Worm (Caenorhabditis elegans) whole organism, L2 larva: ENCODE measurements around the gene ets-9.

Experiments used
- ceh-16 ChIP-seq: fragments of 150-350 bp; optimal IDR thresholded peaks from 2 replicates; lab custom pipeline; 2014; ENCODE audit warnings: missing biosample characterization, missing genetic modification characterization
- egl-27 ChIP-seq: sonication (generic microtip); optimal IDR thresholded peaks from 3 replicates; lab custom pipeline; 2017; ENCODE audit warnings: missing biosample characterization, missing genetic modification reagents, missing genetic modification characterization
- lin-11 ChIP-seq: fragments of 150-350 bp; sonication (generic microtip); optimal IDR thresholded peaks from 2 replicates; lab custom pipeline; 2014; ENCODE audit warnings: missing biosample characterization, missing genetic modification characterization, inconsistent platforms, mixed read lengths
- lsy-2 ChIP-seq, 2 experiments: fragments of 150-350 bp in 1 of 2; sonication (generic microtip) in 1 of 2; optimal IDR thresholded peaks; 2 replicates each; lab custom pipeline; 2014 to 2017; ENCODE audit warnings: missing biosample characterization in 2 of 2, missing genetic modification characterization in 2 of 2
- mdl-1 ChIP-seq, 2 experiments: fragments of 150-350 bp in 1 of 2; sonication (generic microtip) in 1 of 2; optimal IDR thresholded peaks; 2 replicates each; lab custom pipeline; 2017; ENCODE audit warnings: missing biosample characterization in 2 of 2, missing genetic modification characterization in 2 of 2
- nhr-23 ChIP-seq: fragments of 150-350 bp; optimal IDR thresholded peaks from 2 replicates; lab custom pipeline; 2014; ENCODE audit warnings: missing biosample characterization, missing genetic modification reagents, missing genetic modification characterization

ce11 chrX:4252047-4252446 is 27.5 kb upstream of the ets-9 start, which contains the start of gene srv-5:
- TF ChIP-seq lin-11 (tag; lab: Kevin White, UChicago) (no peak), lsy-2 (tag; optimal IDR thresholded peaks at IDR 0.05; lab: Kevin White, UChicago) (no peak), nhr-23 (tag; lab: Kevin White, UChicago) (no peak), ceh-16 (tag; lab: Kevin White, UChicago) (no peak), mdl-1 (tag; optimal IDR thresholded peaks at IDR 0.05; lab: Kevin White, UChicago) (no peak), egl-27 (tag; lab: Kevin White, UChicago) (no peak)
